Worm (Caenorhabditis elegans) whole organism, early embryonic: ENCODE results near the gene Y37H2A.11.

Source experiments
- B0310.2 ChIP-seq: sonication (generic microtip); optimal IDR thresholded peaks from 2 replicates; lab custom pipeline; 2016; ENCODE audit warnings: mild to moderate bottlenecking, missing genetic modification characterization, missing compliant biosample characterization
- F13C5.2 ChIP-seq: sonication (generic microtip); optimal IDR thresholded peaks from 2 replicates; lab custom pipeline; 2017; ENCODE audit warnings: mild to moderate bottlenecking, missing genetic modification characterization, inconsistent platforms, missing compliant biosample characterization
- aly-1 ChIP-seq: sonication (generic microtip); optimal IDR thresholded peaks from 2 replicates; lab custom pipeline; 2016; ENCODE audit warnings: missing genetic modification characterization, missing compliant biosample characterization
- ama-1 ChIP-seq: fragments of 150-350 bp; optimal IDR thresholded peaks from 2 replicates; lab custom pipeline; 2014
- ceh-13 ChIP-seq: fragments of 200-800 bp; sonication (Bioruptor generic); optimal IDR thresholded peaks from 2 replicates; lab custom pipeline; 2018; ENCODE audit warnings: mild to moderate bottlenecking, missing genetic modification characterization, missing compliant biosample characterization
- ceh-36 ChIP-seq: sonication (generic microtip); optimal IDR thresholded peaks from 2 replicates; lab custom pipeline; 2016; ENCODE audit warnings: missing genetic modification characterization, inconsistent platforms, missing compliant biosample characterization
- ets-7 ChIP-seq: sonication (generic microtip); optimal IDR thresholded peaks from 2 replicates; lab custom pipeline; 2016; ENCODE audit warnings: missing genotype, missing genetic modification characterization, missing compliant biosample characterization
- flt-1 ChIP-seq: fragments of 200-800 bp; sonication (Bioruptor generic); IDR thresholded peaks from 2 replicates; pipeline ENCODE4 v1.3.6; 2022; ENCODE audit warnings: missing genetic modification characterization, missing compliant biosample characterization
- hmbx-1 ChIP-seq: sonication (generic microtip); optimal IDR thresholded peaks from 2 replicates; lab custom pipeline; 2016; ENCODE audit warnings: mild to moderate bottlenecking, missing genetic modification characterization, missing compliant biosample characterization
- hmg-4 ChIP-seq: fragments of 200-800 bp; sonication (Bioruptor generic); optimal IDR thresholded peaks from 2 replicates; lab custom pipeline; 2018; ENCODE audit warnings: mild to moderate bottlenecking, missing genetic modification characterization, missing compliant biosample characterization
- hnd-1 ChIP-seq: sonication (generic microtip); optimal IDR thresholded peaks from 2 replicates; lab custom pipeline; 2016; ENCODE audit warnings: missing genetic modification characterization, missing compliant biosample characterization
- pes-1 ChIP-seq: fragments of 200-800 bp; sonication (Bioruptor generic); IDR thresholded peaks from 2 replicates; pipeline ENCODE4 v1.3.6; 2022; ENCODE audit warnings: missing genetic modification reagents, missing genetic modification characterization, missing compliant biosample characterization
- scrt-1 ChIP-seq: fragments of 200-800 bp; sonication (Bioruptor generic); IDR thresholded peaks from 2 replicates; pipeline ENCODE4 v1.3.6; 2022; ENCODE audit warnings: missing genetic modification characterization, missing compliant biosample characterization
- sea-1 ChIP-seq: fragments of 200-800 bp; sonication (Bioruptor generic); conservative IDR thresholded peaks from 2 replicates; pipeline ENCODE4 v1.3.6; 2022; ENCODE audit warnings: missing genetic modification characterization, missing compliant biosample characterization
- tbx-11 ChIP-seq: fragments of 200-800 bp; sonication (Bioruptor generic); IDR thresholded peaks from 2 replicates; pipeline ENCODE4 v1.3.6; 2022; ENCODE audit warnings: missing genetic modification characterization, missing compliant biosample characterization
- tbx-37 ChIP-seq: fragments of 200-800 bp; sonication (Bioruptor generic); conservative IDR thresholded peaks from 2 replicates; pipeline ENCODE4 v1.3.6; 2022; ENCODE audit warnings: missing genetic modification reagents, missing genetic modification characterization, missing compliant biosample characterization
- tra-4 ChIP-seq: sonication (generic microtip); optimal IDR thresholded peaks from 2 replicates; lab custom pipeline; 2017; ENCODE audit warnings: missing genetic modification characterization, missing compliant biosample characterization

Gene Y37H2A.11

DNA sequence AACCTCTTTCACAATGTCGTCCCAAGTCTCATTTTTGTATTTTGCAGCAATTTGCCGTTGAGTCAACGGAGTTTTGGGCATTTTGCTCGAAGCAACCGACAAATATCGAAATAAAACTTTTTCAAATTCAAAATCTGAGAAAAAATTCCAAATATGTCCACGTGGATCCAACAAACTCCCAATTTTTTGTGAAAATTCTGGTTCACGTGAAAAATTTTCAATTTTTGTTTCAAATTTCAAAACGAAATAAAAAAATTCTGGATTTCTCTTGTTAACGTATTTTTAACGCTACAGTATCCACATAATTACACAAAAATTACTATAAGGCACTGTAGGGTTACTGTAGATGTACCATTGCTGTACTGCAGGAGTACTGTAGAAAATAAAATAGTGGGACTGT is 20.0 kb downstream of the Y37H2A.11 start, which contains the start of gene C14A6.13:
C14A6.13 (minus strand) TSS at position 101 of the 400 bp plus-strand sequence.
- TF ChIP-seq hmg-4 = no peak
- no peak for TF ChIP-seq B0310.2 (tag; lab: Kevin White, UChicago)
- TF ChIP-seq tbx-37 = no peak
- TF ChIP-seq sea-1 (GFP tag; lab: Robert Waterston, UW) = no peak
- no peak for TF ChIP-seq F13C5.2 (tag; lab: Kevin White, UChicago)
- no peak for TF ChIP-seq aly-1 (tag; lab: Kevin White, UChicago)
- no peak for TF ChIP-seq hnd-1
- TF ChIP-seq ceh-36 (tag; lab: Kevin White, UChicago) = no peak
- no peak for TF ChIP-seq pes-1 (GFP tag; lab: Robert Waterston, UW)
- TF ChIP-seq tra-4 (tag; lab: Kevin White, UChicago) = no peak

DNA sequence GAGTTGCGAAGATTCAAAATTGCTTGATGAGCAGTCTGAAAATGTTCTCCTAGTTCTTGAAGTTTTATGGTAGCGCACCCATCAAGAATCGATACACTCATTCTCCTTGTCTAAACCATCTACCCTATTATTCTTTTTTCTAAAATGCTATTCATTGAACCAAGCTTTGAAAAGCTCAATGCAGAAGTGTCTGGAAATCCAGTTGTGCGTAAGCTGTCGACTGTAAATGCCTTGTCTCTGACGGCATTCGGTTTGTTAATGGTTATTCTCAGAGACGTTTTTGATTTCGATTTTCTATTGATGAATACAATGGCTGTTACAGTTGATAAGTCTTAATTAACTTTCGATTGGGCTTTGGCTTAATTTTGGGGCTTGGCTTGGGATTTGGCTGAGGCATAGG is 21.3 kb downstream of the Y37H2A.11 start, which contains the start of gene C14A6.12:
C14A6.12 (minus strand) TSS at position 101 of the 400 bp plus-strand sequence.
- TF ChIP-seq tbx-11 = no peak
- TF ChIP-seq ceh-13 (GFP tag; lab: Kevin White, UChicago) = no peak
- TF ChIP-seq tbx-37 = no peak
- TF ChIP-seq pes-1 (GFP tag; lab: Robert Waterston, UW) = no peak
- no peak for TF ChIP-seq ets-7
- TF ChIP-seq F13C5.2 (tag; lab: Kevin White, UChicago) = no peak
- TF ChIP-seq tra-4 (tag; lab: Kevin White, UChicago) = no peak
- no peak for TF ChIP-seq aly-1 (tag; lab: Kevin White, UChicago)
- no peak for TF ChIP-seq ceh-36 (tag; lab: Kevin White, UChicago)
- no peak for TF ChIP-seq ama-1 (lab: Kevin White, UChicago)
- no peak for TF ChIP-seq sea-1 (GFP tag; lab: Robert Waterston, UW)

DNA sequence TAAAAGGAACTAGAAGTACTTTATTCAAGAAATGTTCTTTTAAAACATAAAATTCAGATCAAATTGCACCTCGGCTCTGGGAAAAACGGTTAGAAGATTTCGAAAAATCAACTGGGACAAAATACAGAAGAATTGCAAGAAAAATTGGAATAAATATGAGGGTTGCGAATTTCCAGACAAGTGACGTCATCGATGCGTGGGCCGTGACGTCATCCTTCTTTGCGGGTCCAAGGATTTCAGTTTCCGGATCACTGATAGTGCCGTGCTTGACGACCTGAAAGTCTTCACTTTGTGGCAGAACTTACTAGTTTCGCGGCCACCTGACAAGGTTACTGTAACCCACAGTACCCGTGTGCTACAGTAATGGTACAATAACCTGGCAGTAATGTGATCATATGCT is 22.2 kb downstream of the Y37H2A.11 start:
- TF ChIP-seq ceh-13 (GFP tag; lab: Kevin White, UChicago) (no peak), tbx-11 (no peak), pes-1 (GFP tag; lab: Robert Waterston, UW) (no peak), F13C5.2 (tag; lab: Kevin White, UChicago) (no peak), hnd-1 (no peak), ets-7 (no peak), B0310.2 (tag; lab: Kevin White, UChicago) (no peak), ama-1 (lab: Kevin White, UChicago) (no peak), scrt-1 (no peak), sea-1 (GFP tag; lab: Robert Waterston, UW) (no peak)

DNA sequence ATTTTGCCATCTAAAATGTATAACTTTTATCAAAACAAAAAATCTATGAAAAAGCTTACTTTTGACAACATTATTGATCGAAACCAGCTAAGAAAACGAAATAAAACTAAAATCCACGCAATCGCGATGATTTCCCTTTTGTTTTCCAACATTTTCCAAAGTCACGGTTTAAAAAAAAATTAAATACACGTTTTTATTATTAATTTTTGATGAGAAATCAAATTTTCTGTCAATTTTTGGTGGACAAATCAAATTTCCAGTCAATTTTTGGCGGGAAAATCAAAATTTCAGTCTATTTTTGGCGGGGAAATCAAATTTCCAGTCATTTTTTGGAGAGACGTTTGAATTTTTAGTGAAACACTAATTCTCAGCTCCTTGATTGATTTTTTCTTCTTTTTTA is 23.5 kb downstream of the Y37H2A.11 start, which contains the start of gene C14A6.5:
C14A6.5 (minus strand) TSS at position 101 of the 400 bp plus-strand sequence.
- TF ChIP-seq aly-1 (tag; lab: Kevin White, UChicago) (no peak), ceh-36 (tag; lab: Kevin White, UChicago) (no peak), tbx-37 (no peak), flt-1 (GFP tag; lab: Robert Waterston, UW) (no peak), hmbx-1 (no peak), B0310.2 (tag; lab: Kevin White, UChicago) (no peak), tra-4 (tag; lab: Kevin White, UChicago) (no peak), ama-1 (lab: Kevin White, UChicago) (no peak), ceh-13 (GFP tag; lab: Kevin White, UChicago) (no peak), sea-1 (GFP tag; lab: Robert Waterston, UW) (no peak), F13C5.2 (tag; lab: Kevin White, UChicago) (no peak), tbx-11 (no peak), scrt-1 (no peak), ets-7 (no peak), hmg-4 (no peak), pes-1 (GFP tag; lab: Robert Waterston, UW) (no peak), hnd-1 (no peak)

DNA sequence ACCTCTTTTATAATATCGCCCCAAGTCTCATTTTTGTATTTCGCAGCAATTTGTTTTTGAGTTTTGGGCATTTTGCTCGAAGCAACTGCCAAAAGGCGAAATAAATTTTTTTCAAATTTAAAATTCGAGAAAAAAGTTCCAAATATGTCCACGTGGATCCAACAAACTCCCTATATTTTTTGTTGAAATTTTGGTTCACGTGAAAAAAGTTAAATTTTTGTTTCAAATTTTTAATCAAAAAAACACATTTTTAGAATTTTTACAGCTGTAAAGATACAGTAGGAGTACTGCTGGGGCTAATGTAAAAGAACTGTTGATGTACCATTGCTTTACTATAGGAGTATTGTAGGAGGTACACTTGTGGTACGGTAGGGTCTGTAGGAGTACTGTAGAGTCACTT is 25.9 kb downstream of the Y37H2A.11 start, which contains the start of gene C14A6.6:
C14A6.6 (minus strand) TSS at position 101 of the 400 bp plus-strand sequence.
- TF ChIP-seq sea-1 (GFP tag; lab: Robert Waterston, UW) = no peak
- no peak for TF ChIP-seq scrt-1
- TF ChIP-seq ama-1 (lab: Kevin White, UChicago) = no peak
- no peak for TF ChIP-seq ets-7
- no peak for TF ChIP-seq tra-4 (tag; lab: Kevin White, UChicago)
- no peak for TF ChIP-seq flt-1 (GFP tag; lab: Robert Waterston, UW)
- no peak for TF ChIP-seq hnd-1
- TF ChIP-seq tbx-37 = no peak
- TF ChIP-seq pes-1 (GFP tag; lab: Robert Waterston, UW) = no peak
- no peak for TF ChIP-seq ceh-36 (tag; lab: Kevin White, UChicago)
- no peak for TF ChIP-seq tbx-11

DNA sequence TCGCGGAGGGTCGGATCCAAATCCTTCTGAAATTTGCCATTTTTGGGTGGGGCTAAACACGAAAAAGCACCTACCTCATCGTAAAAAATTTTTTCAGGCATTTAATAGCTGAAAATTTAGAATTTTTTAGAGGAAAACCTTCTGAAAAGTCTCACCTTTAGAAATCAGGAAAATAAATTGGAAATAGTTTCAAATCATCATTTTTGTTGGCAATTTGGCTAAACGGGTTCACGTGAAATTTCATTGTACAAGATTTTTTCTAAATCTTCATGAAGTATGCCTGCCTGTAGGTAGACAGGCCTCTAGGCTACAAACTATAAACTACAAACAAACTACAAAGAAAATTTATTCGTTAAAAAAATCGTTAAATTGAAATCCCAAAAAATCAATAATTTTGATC is 27.0 kb downstream of the Y37H2A.11 start, which contains the start of gene C14A6.7:
C14A6.7 (minus strand) TSS at position 101 of the 400 bp plus-strand sequence.
- TF ChIP-seq ets-7 (no peak), tbx-11 (no peak), F13C5.2 (tag; lab: Kevin White, UChicago) (no peak), tbx-37 (no peak), pes-1 (GFP tag; lab: Robert Waterston, UW) (no peak), ama-1 (lab: Kevin White, UChicago) (no peak)

DNA sequence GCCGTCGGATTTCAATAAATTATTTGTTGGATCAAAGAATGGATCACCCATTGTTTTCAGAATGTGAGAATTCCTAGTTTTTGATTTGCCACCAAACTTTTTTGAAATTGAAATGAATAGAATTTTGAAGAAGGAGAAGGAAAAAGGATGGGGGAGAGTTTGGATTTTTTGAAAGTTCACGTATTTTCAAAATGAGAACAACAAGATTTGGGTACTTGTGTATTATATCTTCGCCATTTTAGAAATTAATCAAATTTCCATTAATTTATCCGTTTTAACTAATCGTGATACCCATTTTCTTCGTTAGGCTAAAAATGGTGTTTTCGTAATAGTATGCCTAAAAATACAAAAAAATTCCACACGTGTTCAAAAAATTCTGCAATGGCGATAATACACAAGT is 30.3 kb downstream of the Y37H2A.11 start, which contains the start of gene C14A6.8:
C14A6.8 (minus strand) TSS at position 101 of the 400 bp plus-strand sequence.
- TF ChIP-seq ets-7 (no peak), hmbx-1 (no peak), scrt-1 (no peak), ceh-13 (GFP tag; lab: Kevin White, UChicago) (no peak)

DNA sequence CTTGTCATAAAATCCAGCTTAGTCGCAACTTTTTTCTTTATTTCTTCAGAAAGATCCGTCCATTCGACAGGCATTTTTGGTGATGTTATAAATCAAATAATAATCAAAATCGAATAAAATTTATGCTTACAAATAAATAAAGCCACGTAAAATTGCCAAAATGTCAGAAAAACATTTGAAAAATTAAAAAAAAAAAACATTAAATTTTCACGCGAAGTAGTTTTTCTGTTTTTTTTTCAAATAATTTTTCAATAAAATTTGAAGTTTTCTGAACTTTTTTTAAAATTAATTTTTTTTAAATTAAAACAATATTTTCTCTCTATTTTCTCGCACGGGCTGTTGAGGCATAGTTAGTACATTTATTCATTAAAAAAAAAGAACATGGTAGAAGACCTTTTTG is 37.4 kb downstream of the Y37H2A.11 start, which contains the start of gene C31G12.4:
C31G12.4 (minus strand) TSS at position 101 of the 400 bp plus-strand sequence.
- TF ChIP-seq F13C5.2 (tag; lab: Kevin White, UChicago) = no peak
- TF ChIP-seq B0310.2 (tag; lab: Kevin White, UChicago) = no peak
- TF ChIP-seq pes-1 (GFP tag; lab: Robert Waterston, UW) = no peak
- no peak for TF ChIP-seq tbx-11
- no peak for TF ChIP-seq hnd-1
- no peak for TF ChIP-seq hmg-4
